Fruit fly (Drosophila melanogaster) whole organism, embryonic: ENCODE data around the gene CG7016.

Experiments
- ATbp ChIP-seq: fragments of 200-800 bp; sonication (Bioruptor generic); optimal IDR thresholded peaks from 2 replicates; lab custom pipeline; 2017; ENCODE audit warnings: missing biosample characterization, mild to moderate bottlenecking, missing genetic modification characterization, missing genetic modification reagents
- Awh ChIP-seq: fragments of 200-800 bp; sonication (Bioruptor generic); IDR thresholded peaks from 2 replicates; pipeline ENCODE4, ENCODE4 v1.3.6; 2022; ENCODE audit warnings: missing biosample characterization, missing genetic modification characterization
- CG10366 ChIP-seq: fragments of 200-800 bp; sonication (Bioruptor generic); IDR thresholded peaks from 2 replicates; pipeline ENCODE4 v1.3.6; 2022; ENCODE audit warnings: missing biosample characterization, missing genetic modification characterization
- CG12071 ChIP-seq: fragments of 200-800 bp; sonication (Bioruptor generic); optimal IDR thresholded peaks from 3 replicates; lab custom pipeline; 2018; ENCODE audit warnings: missing biosample characterization, mild to moderate bottlenecking, missing genetic modification characterization
- CG13296 ChIP-seq: fragments of 200-800 bp; sonication (Bioruptor generic); optimal IDR thresholded peaks from 3 replicates; lab custom pipeline; 2018; ENCODE audit warnings: missing biosample characterization, mild to moderate bottlenecking, missing genetic modification characterization
- CG13894 ChIP-seq: fragments of 200-800 bp; sonication (Bioruptor generic); optimal IDR thresholded peaks from 3 replicates; lab custom pipeline; 2018; ENCODE audit warnings: missing biosample characterization, mild to moderate bottlenecking, missing genetic modification characterization, moderate library complexity
- CG14860 ChIP-seq: fragments of 200-800 bp; sonication (Bioruptor generic); IDR thresholded peaks from 3 replicates; pipeline ENCODE4 v1.3.6; 2022; ENCODE audit warnings: missing biosample characterization, missing genetic modification characterization; ENCODE audit not compliant: partially characterized antibody
- CG15479 ChIP-seq: fragments of 200-800 bp; sonication (Bioruptor generic); optimal IDR thresholded peaks from 3 replicates; lab custom pipeline; 2019; ENCODE audit warnings: missing biosample characterization, mild to moderate bottlenecking, missing genetic modification characterization, moderate library complexity
- CG15514 ChIP-seq: fragments of 200-800 bp; sonication (Bioruptor generic); optimal IDR thresholded peaks from 3 replicates; lab custom pipeline; 2017; ENCODE audit warnings: missing biosample characterization, missing genetic modification characterization, mild to moderate bottlenecking, moderate library complexity, missing genetic modification reagents
- CG1602 ChIP-seq: fragments of 200-800 bp; sonication (Bioruptor generic); optimal IDR thresholded peaks from 3 replicates; lab custom pipeline; 2016; ENCODE audit warnings: missing biosample characterization, missing genetic modification characterization
- CG17385 ChIP-seq: fragments of 200-800 bp; sonication (Bioruptor generic); optimal IDR thresholded peaks from 3 replicates; lab custom pipeline; 2018; ENCODE audit warnings: missing biosample characterization, mild to moderate bottlenecking, missing genetic modification characterization
- CG18764 ChIP-seq: fragments of 200-800 bp; sonication (Bioruptor generic); optimal IDR thresholded peaks from 3 replicates; lab custom pipeline; 2016; ENCODE audit warnings: missing biosample characterization, missing genetic modification characterization
- CG3163 ChIP-seq: fragments of 200-800 bp; sonication (Bioruptor generic); optimal IDR thresholded peaks from 3 replicates; lab custom pipeline; 2016; ENCODE audit warnings: missing biosample characterization, missing genetic modification characterization
- CG32532 ChIP-seq: fragments of 200-800 bp; sonication (Bioruptor generic); IDR thresholded peaks from 2 replicates; pipeline ENCODE4 v1.3.6; 2022; ENCODE audit warnings: missing biosample characterization, missing genetic modification characterization
- CG7928 ChIP-seq: fragments of 200-800 bp; sonication (Bioruptor generic); optimal IDR thresholded peaks from 2 replicates; lab custom pipeline; 2017; ENCODE audit warnings: missing biosample characterization, mild to moderate bottlenecking, missing genetic modification characterization
- CG8281 ChIP-seq: fragments of 200-800 bp; sonication (Bioruptor generic); optimal IDR thresholded peaks from 2 replicates; lab custom pipeline; 2018; ENCODE audit warnings: missing biosample characterization, mild to moderate bottlenecking, missing genetic modification characterization, moderate library complexity
- CG8765 ChIP-seq: fragments of 200-800 bp; sonication (Bioruptor generic); IDR thresholded peaks from 2 replicates; pipeline ENCODE4 v1.3.6; 2022; ENCODE audit warnings: missing biosample characterization, missing genetic modification characterization
- CHES-1-like ChIP-seq: fragments of 200-800 bp; sonication (Bioruptor generic); optimal IDR thresholded peaks from 2 replicates; lab custom pipeline; 2016; ENCODE audit warnings: missing biosample characterization, missing genetic modification characterization
- CkIIα-i1 ChIP-seq: fragments of 200-800 bp; sonication (Bioruptor generic); IDR thresholded peaks from 2 replicates; pipeline ENCODE4 v1.3.6; 2022; ENCODE audit warnings: missing biosample characterization, missing genetic modification characterization
- Dbx ChIP-seq: fragments of 200-800 bp; sonication (Bioruptor generic); IDR thresholded peaks from 3 replicates; pipeline ENCODE4 v1.3.6; 2022; ENCODE audit warnings: missing biosample characterization, missing genetic modification characterization
- Dfd ChIP-seq, 2 experiments: fragments of >200 bp; optimal IDR thresholded peaks; 2 replicates each; lab custom pipeline; 2017; ENCODE audit warnings: missing biosample characterization in 2 of 2, missing genetic modification characterization in 2 of 2
- Elba2 ChIP-seq: fragments of 200-800 bp; sonication (Bioruptor generic); optimal IDR thresholded peaks from 3 replicates; lab custom pipeline; 2016; ENCODE audit warnings: missing biosample characterization, missing genetic modification characterization
- Vsx1 ChIP-seq: fragments of 200-800 bp; sonication (Bioruptor generic); optimal IDR thresholded peaks from 2 replicates; lab custom pipeline; 2017; ENCODE audit warnings: missing biosample characterization, mild to moderate bottlenecking, missing genetic modification characterization, missing genetic modification reagents
- ac ChIP-seq: fragments of 200-800 bp; sonication (Bioruptor generic); optimal IDR thresholded peaks from 3 replicates; lab custom pipeline; 2017; ENCODE audit warnings: missing biosample characterization, mild to moderate bottlenecking, missing genetic modification characterization
- bbx ChIP-seq: fragments of 200-800 bp; sonication (Bioruptor generic); IDR thresholded peaks from 2 replicates; pipeline ENCODE4 v1.3.6; 2022; ENCODE audit warnings: missing biosample characterization, missing genetic modification characterization; ENCODE audit not compliant: partially characterized antibody
- bcd ChIP-seq: fragments of 200-800 bp; sonication (Bioruptor generic); optimal IDR thresholded peaks from 2 replicates; lab custom pipeline; 2017; ENCODE audit warnings: missing biosample characterization, mild to moderate bottlenecking, missing genetic modification characterization
- dm ChIP-seq: fragments of 200-800 bp; sonication (Bioruptor generic); optimal IDR thresholded peaks from 3 replicates; lab custom pipeline; 2016; ENCODE audit warnings: missing biosample characterization, missing genetic modification characterization
- dysf ChIP-seq: fragments of 200-800 bp; sonication (Bioruptor generic); IDR thresholded peaks from 3 replicates; pipeline ENCODE4 v1.3.6; 2022; ENCODE audit warnings: missing biosample characterization, missing genetic modification characterization
- esg ChIP-seq: fragments of 200-800 bp; sonication (Bioruptor generic); conservative IDR thresholded peaks from 2 replicates; pipeline ENCODE4 v1.3.6; 2022; ENCODE audit warnings: missing biosample characterization, missing genetic modification characterization
- ewg ChIP-seq: fragments of 200-800 bp; sonication (Bioruptor generic); optimal IDR thresholded peaks from 3 replicates; lab custom pipeline; 2017; ENCODE audit warnings: mild to moderate bottlenecking, missing biosample characterization, missing genetic modification reagents, missing genetic modification characterization
- eyg ChIP-seq: fragments of 200-800 bp; sonication (Bioruptor generic); optimal IDR thresholded peaks from 3 replicates; lab custom pipeline; 2016; ENCODE audit warnings: missing biosample characterization, missing genetic modification characterization
- fd64A ChIP-seq: fragments of 200-800 bp; sonication (Bioruptor generic); optimal IDR thresholded peaks from 3 replicates; lab custom pipeline; 2018; ENCODE audit warnings: missing biosample characterization, mild to moderate bottlenecking, missing genetic modification characterization
- fd96Cb ChIP-seq: fragments of 200-800 bp; sonication (Bioruptor generic); optimal IDR thresholded peaks from 2 replicates; lab custom pipeline; 2018; ENCODE audit warnings: missing biosample characterization, mild to moderate bottlenecking, missing genetic modification characterization, moderate library complexity
- ftz-f1 ChIP-seq: fragments of 200-800 bp; sonication (Bioruptor generic); optimal IDR thresholded peaks from 2 replicates; lab custom pipeline; 2016; ENCODE audit warnings: missing biosample characterization, missing genetic modification characterization
- gsb ChIP-seq: fragments of 200-800 bp; sonication (Bioruptor generic); IDR thresholded peaks from 2 replicates; pipeline ENCODE4 v1.3.6; 2022; ENCODE audit warnings: missing biosample characterization, missing genetic modification characterization
- hb ChIP-seq: fragments of 200-800 bp; sonication (Bioruptor generic); IDR thresholded peaks from 3 replicates; pipeline ENCODE4 v1.3.6; 2022; ENCODE audit warnings: missing biosample characterization, missing genetic modification characterization; ENCODE audit not compliant: partially characterized antibody
- kay ChIP-seq: fragments of 200-800 bp; sonication (Bioruptor generic); optimal IDR thresholded peaks from 2 replicates; lab custom pipeline; 2016; ENCODE audit warnings: missing biosample characterization, missing genetic modification characterization
- knrl ChIP-seq: fragments of 200-800 bp; sonication (Bioruptor generic); IDR thresholded peaks from 3 replicates; pipeline ENCODE4 v1.3.6; 2022; ENCODE audit warnings: missing biosample characterization, missing genetic modification characterization; ENCODE audit not compliant: partially characterized antibody
- lilli ChIP-seq: fragments of 200-800 bp; sonication (Bioruptor generic); optimal IDR thresholded peaks from 3 replicates; lab custom pipeline; 2016; ENCODE audit warnings: missing biosample characterization, missing genetic modification characterization
- luna ChIP-seq: fragments of 200-800 bp; sonication (Bioruptor generic); optimal IDR thresholded peaks from 2 replicates; lab custom pipeline; 2016; ENCODE audit warnings: missing biosample characterization, missing genetic modification characterization
- phol ChIP-seq: fragments of 200-800 bp; sonication (Bioruptor generic); optimal IDR thresholded peaks from 3 replicates; lab custom pipeline; 2018; ENCODE audit warnings: missing biosample characterization, mild to moderate bottlenecking, missing genetic modification characterization, moderate library complexity
- sens ChIP-seq: fragments of 200-800 bp; sonication (Bioruptor generic); peaks from one replicate; lab custom pipeline; 2016; ENCODE audit warnings: missing biosample characterization, missing genetic modification characterization
- sisA ChIP-seq: fragments of 200-800 bp; sonication (Bioruptor generic); IDR thresholded peaks from 2 replicates; pipeline ENCODE4 v1.3.6; 2022; ENCODE audit warnings: missing biosample characterization, missing genetic modification characterization
- slp2 ChIP-seq: fragments of 200-800 bp; sonication (Bioruptor generic); optimal IDR thresholded peaks from 2 replicates; lab custom pipeline; 2016; ENCODE audit warnings: missing biosample characterization, missing genetic modification characterization
- sna ChIP-seq: fragments of 200-800 bp; sonication (Bioruptor generic); IDR thresholded peaks from 2 replicates; pipeline ENCODE4 v1.3.6; 2022; ENCODE audit warnings: missing biosample characterization, missing genetic modification characterization; ENCODE audit not compliant: partially characterized antibody
- sqz ChIP-seq: fragments of 200-800 bp; sonication (Bioruptor generic); optimal IDR thresholded peaks from 3 replicates; lab custom pipeline; 2018; ENCODE audit warnings: missing biosample characterization, mild to moderate bottlenecking, missing genetic modification characterization
- tx ChIP-seq: fragments of 200-800 bp; sonication (Bioruptor generic); optimal IDR thresholded peaks from 2 replicates; lab custom pipeline; 2016; ENCODE audit warnings: missing biosample characterization, missing genetic modification characterization
- vnd ChIP-seq: fragments of 200-800 bp; sonication (Bioruptor generic); IDR thresholded peaks from 3 replicates; pipeline ENCODE4 v1.3.6; 2022; ENCODE audit warnings: missing biosample characterization, missing genetic modification characterization; ENCODE audit not compliant: partially characterized antibody
- zen2 ChIP-seq: fragments of 200-800 bp; sonication (Bioruptor generic); IDR thresholded peaks from 3 replicates; pipeline ENCODE4 v1.3.6; 2022; ENCODE audit warnings: missing biosample characterization, missing genetic modification characterization; ENCODE audit not compliant: partially characterized antibody
- zf30C ChIP-seq: fragments of 200-800 bp; sonication (Bioruptor generic); optimal IDR thresholded peaks from 3 replicates; lab custom pipeline; 2018; ENCODE audit warnings: missing biosample characterization, mild to moderate bottlenecking, missing genetic modification characterization

The CG7016 gene

DNA sequence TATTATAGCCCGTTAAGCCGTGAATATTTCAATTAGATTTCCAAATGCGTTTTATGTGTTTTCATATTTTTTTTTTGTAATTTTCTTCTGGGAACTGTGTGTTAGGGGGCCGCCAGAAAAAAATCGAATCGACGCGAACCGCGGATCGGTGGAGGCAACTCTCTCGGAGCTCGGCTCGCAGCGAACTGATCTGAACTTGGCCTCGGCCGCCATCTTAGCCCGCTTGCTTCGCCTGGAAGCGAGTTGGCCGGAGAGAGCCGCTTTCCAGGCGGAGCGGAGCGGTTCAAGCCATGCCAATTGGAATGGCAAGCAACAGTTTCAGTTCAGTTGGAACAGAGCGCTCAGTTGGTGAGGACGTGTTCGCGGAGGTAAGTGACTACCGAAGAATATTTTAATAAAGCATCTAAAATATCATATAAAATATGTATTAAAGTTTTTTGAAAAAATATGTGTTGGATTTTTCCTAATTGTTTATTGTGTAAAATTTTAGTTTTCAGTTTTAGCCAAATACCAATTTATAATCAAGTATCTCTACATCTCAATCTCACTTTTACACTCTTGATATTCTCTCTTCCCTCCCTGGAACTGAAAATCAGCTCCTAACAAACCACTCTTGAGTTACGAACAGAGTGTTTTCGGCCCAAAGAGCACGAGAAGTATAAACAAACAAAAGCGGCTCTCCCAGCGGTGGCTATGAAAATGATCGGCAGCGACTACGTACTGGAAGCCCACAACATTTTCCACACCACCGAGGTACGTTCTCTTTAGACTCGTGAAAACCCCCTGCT, 31.9 kb downstream of the CG7016 start, which contains the start of the genes CG31121 and CG11069 (continued):
- no peak for TF ChIP-seq CG7928 (GFP tag; lab: Kevin White, UChicago)
- TF ChIP-seq CG10366 (GFP tag; lab: Robert Waterston, UW), result no peak
- TF ChIP-seq CG32532, result no peak
- TF ChIP-seq sens (GFP tag; lab: Kevin White, UChicago), result no peak
- peak; percentile 61 for TF ChIP-seq phol (tag; lab: Kevin White, UChicago)
- no peak for TF ChIP-seq CG14860 (GFP tag; lab: Robert Waterston, UW)
- no peak for TF ChIP-seq CG13894
- no peak for TF ChIP-seq hb
- no peak for TF ChIP-seq gsb (GFP tag; lab: Robert Waterston, UW)
- no peak for TF ChIP-seq CG1602 (GFP tag; lab: Kevin White, UChicago)
- TF ChIP-seq kay (GFP tag; lab: Kevin White, UChicago), result no peak
- no peak for TF ChIP-seq sisA (GFP tag; lab: Robert Waterston, UW)
- TF ChIP-seq eyg (GFP tag; lab: Kevin White, UChicago), result no peak
- no peak for TF ChIP-seq Dfd (GFP tag; optimal IDR thresholded peaks at IDR 0.05; lab: Kevin White, UChicago)
- TF ChIP-seq fd64A, result no peak
- TF ChIP-seq CG18764 (GFP tag; lab: Kevin White, UChicago), result no peak
- TF ChIP-seq CHES-1-like (GFP tag; lab: Kevin White, UChicago), result no peak
- no peak for TF ChIP-seq zf30C
- no peak for TF ChIP-seq CG15514 (GFP tag; lab: Kevin White, UChicago)
- no peak for TF ChIP-seq CG13296 (GFP tag; lab: Kevin White, UChicago)
- peak; percentile 45 for TF ChIP-seq bbx (GFP tag; lab: Robert Waterston, UW)
- TF ChIP-seq ewg (GFP tag; lab: Kevin White, UChicago), result no peak
- no peak for TF ChIP-seq knrl
- TF ChIP-seq fd96Cb, result no peak
- TF ChIP-seq vnd, result no peak
- TF ChIP-seq CG15479 (GFP tag; lab: Kevin White, UChicago), result no peak
- TF ChIP-seq bcd, result no peak
- no peak for TF ChIP-seq dysf (GFP tag; lab: Robert Waterston, UW)
- TF ChIP-seq CG3163, result peak; percentile 84
- TF ChIP-seq ftz-f1 (GFP tag; lab: Kevin White, UChicago), result peak; percentile 67
- TF ChIP-seq lilli (GFP tag; lab: Kevin White, UChicago), result no peak
- peak; percentile 31 for TF ChIP-seq Elba2 (GFP tag; lab: Kevin White, UChicago)
- TF ChIP-seq luna (GFP tag; lab: Kevin White, UChicago), result no peak
- TF ChIP-seq Dbx (GFP tag; lab: Robert Waterston, UW), result no peak
- peak; percentile 58 for TF ChIP-seq sqz
- no peak for TF ChIP-seq dm (GFP tag; lab: Kevin White, UChicago)
- TF ChIP-seq tx (GFP tag; lab: Kevin White, UChicago), result no peak
- no peak for TF ChIP-seq CG8281 (tag; lab: Kevin White, UChicago)
- TF ChIP-seq ac, result no peak
- 0 out of 3 replicates have a peak, but pooled peaks have one; percentile 7 for TF ChIP-seq zen2 (GFP tag; lab: Robert Waterston, UW)
- no peak for TF ChIP-seq CkIIα-i1 (GFP tag; lab: Robert Waterston, UW)
- no peak for TF ChIP-seq ATbp (GFP tag; lab: Kevin White, UChicago)
- TF ChIP-seq sna (GFP tag; lab: Robert Waterston, UW), result no peak
- TF ChIP-seq CG12071, result no peak
- no peak for TF ChIP-seq Vsx1 (GFP tag; lab: Kevin White, UChicago)
- TF ChIP-seq CG8765 (GFP tag; lab: Robert Waterston, UW), result no peak
- no peak for TF ChIP-seq slp2 (GFP tag; lab: Kevin White, UChicago)
- TF ChIP-seq esg (GFP tag; lab: Robert Waterston, UW), result no peak
- TF ChIP-seq CG17385 (GFP tag; lab: Kevin White, UChicago), result no peak
- no peak for TF ChIP-seq Awh (GFP tag; lab: Robert Waterston, UW)
